Worm (Caenorhabditis elegans): Measurements from ENCODE around the gene ipla-2.

- TF ChIP-seq T22C8.4 (GFP tag; IDR thresholded peaks at IDR 0.05) = no peak
- no peak for TF ChIP-seq med-1 (GFP tag; optimal IDR thresholded peaks at IDR 0.05; ENCODE audit: insufficient read depth)
- no peak for TF ChIP-seq ref-1 (GFP tag; conservative IDR thresholded peaks at IDR 0.05)
- no peak for TF ChIP-seq flt-1 (GFP tag; IDR thresholded peaks at IDR 0.05)
- no peak for TF ChIP-seq ztf-29 (GFP tag; IDR thresholded peaks at IDR 0.05)
- no peak for TF ChIP-seq ztf-23 (GFP tag; IDR thresholded peaks at IDR 0.05)
- TF ChIP-seq tab-1 (GFP tag; IDR thresholded peaks at IDR 0.05) = no peak
- TF ChIP-seq cog-1 (tag; optimal IDR thresholded peaks at IDR 0.05) = no peak
- no peak for TF ChIP-seq klf-2 (GFP tag; conservative IDR thresholded peaks at IDR 0.05)
These were observed 25.2 kb upstream of the ipla-2 start, which contains the start of the genes gst-36 and R07B1.5 for ce11 chrX:9862916-9863624.

All from whole organism, midembryonic.